Worm (Caenorhabditis elegans) whole organism, late embryonic: Measurements from ENCODE around the gene F59B2.13.

Experiments
- C08G9.2 ChIP-seq: sonication (generic microtip); optimal IDR thresholded peaks from 2 replicates; lab custom pipeline; 2016; ENCODE audit warnings: mild to moderate bottlenecking, missing genetic modification characterization, moderate library complexity, missing compliant biosample characterization
- F13H6.1 ChIP-seq: sonication (generic microtip); optimal IDR thresholded peaks from 2 replicates; lab custom pipeline; 2016; ENCODE audit warnings: missing genetic modification characterization, missing compliant biosample characterization
- Y22D7AL.16 ChIP-seq: sonication (generic microtip); optimal IDR thresholded peaks from 2 replicates; lab custom pipeline; 2016; ENCODE audit warnings: missing genetic modification characterization, missing compliant biosample characterization
- ceh-14 ChIP-seq: sonication (generic microtip); optimal IDR thresholded peaks from 2 replicates; lab custom pipeline; 2016; ENCODE audit warnings: missing genotype, missing genetic modification characterization, missing compliant biosample characterization
- ceh-19 ChIP-seq: fragments of 200-800 bp; sonication (Bioruptor generic); optimal IDR thresholded peaks from 2 replicates; lab custom pipeline; 2018; ENCODE audit warnings: mild to moderate bottlenecking, missing genetic modification characterization, missing compliant biosample characterization
- ceh-30 ChIP-seq: fragments of 150-350 bp; optimal IDR thresholded peaks from 2 replicates; lab custom pipeline; 2014; ENCODE audit warnings: missing biosample characterization, missing genetic modification characterization
- ceh-31 ChIP-seq: sonication (generic microtip); optimal IDR thresholded peaks from 2 replicates; lab custom pipeline; 2016; ENCODE audit warnings: missing genetic modification characterization, missing compliant biosample characterization
- ceh-34 ChIP-seq: sonication (generic microtip); optimal IDR thresholded peaks from 2 replicates; lab custom pipeline; 2016; ENCODE audit warnings: mild to moderate bottlenecking, missing genetic modification characterization, missing compliant biosample characterization
- ceh-6 ChIP-seq: fragments of 200-800 bp; sonication (Bioruptor generic); optimal IDR thresholded peaks from 2 replicates; lab custom pipeline; 2018; ENCODE audit warnings: mild to moderate bottlenecking, missing genetic modification characterization, missing compliant biosample characterization
- dmd-4 ChIP-seq: sonication (generic microtip); optimal IDR thresholded peaks from 2 replicates; lab custom pipeline; 2016; ENCODE audit warnings: borderline replicate concordance, missing genetic modification characterization, missing compliant biosample characterization
- dve-1 ChIP-seq: sonication (generic microtip); optimal IDR thresholded peaks from 2 replicates; lab custom pipeline; 2017; ENCODE audit warnings: antibody characterized with exemption, mild to moderate bottlenecking, missing genetic modification characterization, missing compliant biosample characterization
- elt-2 ChIP-seq: sonication (generic microtip); optimal IDR thresholded peaks from 2 replicates; lab custom pipeline; 2016; ENCODE audit warnings: missing genetic modification reagents, missing genetic modification characterization, missing compliant biosample characterization
- elt-4 ChIP-seq: sonication (generic microtip); optimal IDR thresholded peaks from 2 replicates; lab custom pipeline; 2016; ENCODE audit warnings: missing genetic modification characterization, missing compliant biosample characterization
- ets-4 ChIP-seq: sonication (generic microtip); optimal IDR thresholded peaks from 2 replicates; lab custom pipeline; 2016; ENCODE audit warnings: missing genetic modification characterization, missing compliant biosample characterization
- eyg-1 ChIP-seq: sonication (generic microtip); optimal IDR thresholded peaks from 2 replicates; lab custom pipeline; 2016; ENCODE audit warnings: missing genotype, missing genetic modification characterization, missing compliant biosample characterization
- fkh-6 ChIP-seq: sonication (generic microtip); optimal IDR thresholded peaks from 2 replicates; lab custom pipeline; 2016; ENCODE audit warnings: missing genetic modification characterization, missing compliant biosample characterization
- gmeb-2 ChIP-seq: sonication (generic microtip); optimal IDR thresholded peaks from 2 replicates; lab custom pipeline; 2016; ENCODE audit warnings: missing genetic modification characterization, inconsistent platforms, missing compliant biosample characterization
- hlh-15 ChIP-seq: sonication (generic microtip); optimal IDR thresholded peaks from 2 replicates; lab custom pipeline; 2016; ENCODE audit warnings: missing genetic modification characterization, missing compliant biosample characterization
- hlh-30 ChIP-seq: sonication (generic microtip); optimal IDR thresholded peaks from 2 replicates; lab custom pipeline; 2017; ENCODE audit warnings: antibody characterized with exemption, missing genetic modification characterization, missing compliant biosample characterization; ENCODE audit not compliant: insufficient read depth
- hlh-8 ChIP-seq: sonication (generic microtip); optimal IDR thresholded peaks from 2 replicates; lab custom pipeline; 2016; ENCODE audit warnings: missing genotype, missing genetic modification characterization, missing compliant biosample characterization
- lim-6 ChIP-seq: sonication (generic microtip); optimal IDR thresholded peaks from 2 replicates; lab custom pipeline; 2016; ENCODE audit warnings: missing genetic modification characterization, missing compliant biosample characterization
- lin-11 ChIP-seq: fragments of 200-800 bp; sonication (Bioruptor generic); optimal IDR thresholded peaks from 2 replicates; lab custom pipeline; 2018; ENCODE audit warnings: mild to moderate bottlenecking, missing genetic modification characterization, missing compliant biosample characterization
- madf-2 ChIP-seq: sonication (generic microtip); optimal IDR thresholded peaks from 2 replicates; lab custom pipeline; 2017; ENCODE audit warnings: missing genetic modification characterization, missing compliant biosample characterization
- nfya-1 ChIP-seq: sonication (generic microtip); optimal IDR thresholded peaks from 2 replicates; lab custom pipeline; 2017; ENCODE audit warnings: missing genetic modification characterization, mild to moderate bottlenecking, missing compliant biosample characterization, antibody characterized with exemption, moderate library complexity
- odd-2 ChIP-seq: sonication (generic microtip); optimal IDR thresholded peaks from 2 replicates; lab custom pipeline; 2017; ENCODE audit warnings: antibody characterized with exemption, mild to moderate bottlenecking, missing genetic modification characterization, missing compliant biosample characterization
- pag-3 ChIP-seq: sonication (generic microtip); optimal IDR thresholded peaks from 2 replicates; lab custom pipeline; 2016; ENCODE audit warnings: missing compliant biosample characterization, missing genetic modification characterization, borderline replicate concordance
- pax-1 ChIP-seq: fragments of 150-350 bp; optimal IDR thresholded peaks from 2 replicates; lab custom pipeline; 2014; ENCODE audit warnings: missing biosample characterization, missing genetic modification characterization
- pqm-1 ChIP-seq: sonication (generic microtip); optimal IDR thresholded peaks from 2 replicates; lab custom pipeline; 2016; ENCODE audit warnings: missing genetic modification characterization, missing compliant biosample characterization
- pros-1 ChIP-seq: fragments of 150-350 bp; optimal IDR thresholded peaks from 2 replicates; lab custom pipeline; 2014; ENCODE audit warnings: missing biosample characterization, missing genetic modification reagents, missing genetic modification characterization
- ref-2 ChIP-seq: sonication (generic microtip); optimal IDR thresholded peaks from 2 replicates; lab custom pipeline; 2016; ENCODE audit warnings: missing genetic modification characterization, missing compliant biosample characterization
- sox-2 ChIP-seq: fragments of 200-800 bp; sonication (Bioruptor generic); IDR thresholded peaks from 2 replicates; pipeline ENCODE4 v1.3.6; 2022; ENCODE audit warnings: missing genetic modification reagents, missing genetic modification characterization, missing compliant biosample characterization
- tbx-2 ChIP-seq: sonication (generic microtip); optimal IDR thresholded peaks from 2 replicates; lab custom pipeline; 2016; ENCODE audit warnings: missing genetic modification characterization, missing compliant biosample characterization
- unc-42 ChIP-seq: sonication (generic microtip); optimal IDR thresholded peaks from 2 replicates; lab custom pipeline; 2016; ENCODE audit warnings: missing genotype, missing genetic modification characterization, missing compliant biosample characterization

The F59B2.13 gene

DNA sequence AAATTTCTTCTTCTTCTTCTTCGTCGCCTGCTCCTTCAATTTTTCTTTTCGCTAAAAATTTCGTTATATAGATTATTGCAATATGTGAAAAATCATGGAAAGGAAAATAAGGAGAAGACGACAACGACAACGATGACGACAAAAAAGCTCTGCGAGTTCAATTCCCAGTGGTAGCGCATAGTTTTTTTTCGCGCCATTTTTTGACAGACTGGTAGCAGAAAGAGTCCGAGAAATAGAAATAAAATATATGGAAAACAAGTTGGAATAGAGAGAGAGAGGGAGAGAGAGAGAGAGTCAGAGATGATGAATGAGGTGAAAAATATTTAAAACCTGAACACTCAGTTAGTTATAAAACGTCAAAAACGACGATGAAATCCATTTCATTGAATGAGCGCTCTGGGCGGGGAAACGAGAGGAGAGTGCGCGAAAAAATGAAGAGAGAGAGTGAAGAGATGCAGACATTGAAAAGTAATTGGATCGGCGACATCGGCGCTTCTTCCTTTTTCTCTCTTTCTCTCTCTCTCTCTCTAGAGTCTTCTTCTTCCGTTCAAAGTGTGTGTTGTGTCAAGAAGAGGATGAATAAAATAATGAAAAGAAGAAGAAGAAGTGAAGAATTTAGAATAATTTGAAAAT lies 44.9 kb downstream of the F59B2.13 start, which contains the start of gene pde-2:
Gene pde-2 (minus strand): TSS at position 51 of the 633 bp plus-strand sequence.
- TF ChIP-seq nfya-1 (tag; lab: Kevin White, UChicago): peak; percentile 21
- peak; percentile 75 for TF ChIP-seq ceh-34 (tag; lab: Kevin White, UChicago)
- no peak for TF ChIP-seq dmd-4
- peak; percentile 97 for TF ChIP-seq unc-42 (tag; lab: Kevin White, UChicago)
- no peak for TF ChIP-seq Y22D7AL.16
- peak; percentile 17 for TF ChIP-seq tbx-2
- TF ChIP-seq ceh-19 (GFP tag; lab: Kevin White, UChicago): peak; percentile 12
- peak; percentile 61 for TF ChIP-seq ceh-31
- no peak for TF ChIP-seq pros-1 (tag; lab: Kevin White, UChicago)
- no peak for TF ChIP-seq pax-1 (tag; lab: Kevin White, UChicago)
- TF ChIP-seq hlh-8 (tag; lab: Kevin White, UChicago): no peak
- TF ChIP-seq ceh-14 (tag; lab: Kevin White, UChicago): peak; percentile 1

DNA sequence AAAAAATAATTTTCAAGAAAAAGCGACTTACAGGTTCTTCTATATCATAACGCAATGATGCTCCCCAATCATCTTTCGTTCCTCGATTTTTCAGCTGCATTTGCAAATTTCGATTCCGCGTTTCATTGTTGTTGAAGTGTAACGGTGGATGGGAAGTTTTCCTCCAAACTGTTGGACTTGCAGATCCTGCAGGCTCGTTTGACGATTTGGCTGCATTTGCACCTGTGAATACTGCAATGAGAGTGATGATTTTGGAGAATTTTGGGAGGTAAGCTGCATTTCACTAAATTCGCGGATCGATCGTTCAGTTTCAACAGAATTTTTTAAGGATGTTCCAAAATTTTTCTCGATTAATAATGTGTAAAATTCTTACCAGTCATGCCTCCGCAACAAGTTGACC lies 46.0 kb downstream of the F59B2.13 start:
- TF ChIP-seq hlh-30 (tag; lab: Kevin White, UChicago) (no peak), madf-2 (tag; lab: Kevin White, UChicago) (no peak), F13H6.1 (no peak), pag-3 (no peak), lin-11 (tag; lab: Kevin White, UChicago) (no peak), eyg-1 (tag; lab: Kevin White, UChicago) (no peak), C08G9.2 (tag; lab: Kevin White, UChicago) (no peak), dve-1 (tag; lab: Kevin White, UChicago) (no peak), elt-4 (tag; lab: Kevin White, UChicago) (no peak), odd-2 (tag; lab: Kevin White, UChicago) (no peak), ceh-30 (tag; lab: Kevin White, UChicago) (no peak), elt-2 (tag; lab: Kevin White, UChicago) (no peak), ref-2 (no peak), pqm-1 (tag; lab: Kevin White, UChicago) (no peak), sox-2 (GFP tag; lab: Robert Waterston, UW) (no peak), ceh-6 (GFP tag; lab: Kevin White, UChicago) (no peak)

DNA sequence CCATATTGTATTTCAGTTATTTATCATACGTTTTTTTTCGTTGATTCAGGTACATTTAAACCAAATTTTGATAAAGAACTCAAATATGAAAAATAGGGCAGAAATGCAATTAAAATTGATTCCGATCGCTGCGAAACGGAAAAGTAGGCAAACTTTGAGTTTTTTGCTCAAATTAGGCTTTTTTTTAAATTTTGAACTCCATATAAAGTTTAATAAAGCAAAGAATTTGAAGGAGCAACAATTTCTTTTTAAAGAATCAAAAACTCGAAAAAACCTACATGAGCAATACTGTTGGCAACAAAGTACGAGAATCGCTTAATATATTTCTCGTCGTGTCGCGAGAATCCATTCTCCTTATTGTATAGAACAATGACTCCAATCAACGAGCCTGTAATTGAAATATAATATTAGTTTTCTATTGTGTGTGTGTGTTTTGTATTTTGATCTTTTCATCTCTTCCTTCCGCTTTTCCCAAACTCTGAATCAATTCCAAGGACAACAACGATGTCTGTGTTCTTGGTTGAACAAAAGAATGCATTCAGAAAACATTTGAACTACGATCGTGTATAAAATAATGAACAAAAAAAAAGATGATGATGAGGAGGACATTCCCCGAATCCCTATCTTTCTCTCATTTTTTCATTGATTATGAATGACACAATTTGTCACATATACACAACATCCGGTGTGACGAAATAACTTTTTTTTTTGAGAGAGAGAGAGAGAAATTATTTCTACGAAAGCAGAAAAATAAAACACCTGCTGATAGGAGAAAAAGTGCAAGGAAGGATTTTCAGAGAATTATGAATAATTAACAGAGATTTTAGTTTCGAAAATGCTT lies 48.1 kb downstream of the F59B2.13 start:
- TF ChIP-seq madf-2 (tag; lab: Kevin White, UChicago) (no peak), ceh-19 (GFP tag; lab: Kevin White, UChicago) (no peak), lim-6 (no peak), pag-3 (no peak), unc-42 (tag; lab: Kevin White, UChicago) (no peak), hlh-15 (tag; lab: Kevin White, UChicago) (no peak), ets-4 (tag; lab: Kevin White, UChicago) (no peak), gmeb-2 (tag; lab: Kevin White, UChicago) (no peak), pros-1 (tag; lab: Kevin White, UChicago) (no peak)
- TF ChIP-seq, all 69 proteins: peak for 0

DNA sequence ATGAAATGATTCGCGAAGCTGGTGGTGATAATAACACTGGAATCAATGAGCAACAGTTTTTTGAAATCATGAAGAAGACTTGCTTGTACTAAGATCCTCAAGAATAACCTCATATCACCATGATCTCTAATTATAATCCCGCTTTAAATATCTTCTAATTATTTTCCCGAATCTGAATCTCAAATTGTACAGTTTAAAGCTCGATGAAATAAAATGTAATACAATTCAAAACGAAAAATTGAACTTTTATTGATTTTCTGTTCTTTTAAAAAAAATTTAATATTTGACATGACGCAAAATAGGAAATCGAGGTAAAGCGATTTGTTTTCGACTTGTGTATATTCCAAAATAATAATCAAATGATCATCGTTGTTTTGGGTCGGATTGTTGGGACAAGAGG lies 52.0 kb downstream of the F59B2.13 start:
- no peak for TF ChIP-seq fkh-6 (tag; lab: Kevin White, UChicago)
